Fruit fly (Drosophila melanogaster) whole organism, embryonic: ENCODE results near the gene CG13075.
A peak's percentile ranks its signal among the peaks of the same experiment; 100 is the strongest.

Experiments
- CG11456 ChIP-seq: fragments of 200-800 bp; sonication (Bioruptor generic); IDR thresholded peaks from 3 replicates; pipeline ENCODE4 v1.3.6; 2022; ENCODE audit warnings: missing biosample characterization, missing genetic modification characterization
- CG31224 ChIP-seq: fragments of 200-800 bp; sonication (Bioruptor generic); IDR thresholded peaks from 2 replicates; pipeline ENCODE4 v1.3.6; 2022; ENCODE audit warnings: missing biosample characterization, missing genetic modification characterization
- CG31388 ChIP-seq: fragments of 200-800 bp; sonication (Bioruptor generic); optimal IDR thresholded peaks from 2 replicates; lab custom pipeline; 2016; ENCODE audit warnings: missing biosample characterization, missing genetic modification characterization
- CG3726 ChIP-seq: fragments of 200-800 bp; sonication (Bioruptor generic); IDR thresholded peaks from 3 replicates; pipeline ENCODE4, ENCODE4 v1.3.6; 2022; ENCODE audit warnings: missing biosample characterization, missing genetic modification characterization
- CG4360 ChIP-seq: fragments of 200-800 bp; sonication (Bioruptor generic); IDR thresholded peaks from 2 replicates; pipeline ENCODE4 v1.3.6; 2022; ENCODE audit warnings: missing biosample characterization, missing genetic modification characterization
- CG4820 ChIP-seq: fragments of 200-800 bp; sonication (Bioruptor generic); optimal IDR thresholded peaks from 3 replicates; lab custom pipeline; 2016; ENCODE audit warnings: missing biosample characterization, missing genetic modification characterization
- CG5180 ChIP-seq: fragments of 200-800 bp; sonication (Bioruptor generic); optimal IDR thresholded peaks from 3 replicates; lab custom pipeline; 2017; ENCODE audit warnings: missing biosample characterization, missing genetic modification characterization, mild to moderate bottlenecking, moderate library complexity, missing genetic modification reagents
- CG6654 ChIP-seq: fragments of 200-800 bp; sonication (Bioruptor generic); optimal IDR thresholded peaks from 2 replicates; lab custom pipeline; 2017; ENCODE audit warnings: missing biosample characterization, mild to moderate bottlenecking, missing genetic modification characterization
- CG6813 ChIP-seq: fragments of 200-800 bp; sonication (Bioruptor generic); optimal IDR thresholded peaks from 2 replicates; lab custom pipeline; 2017; ENCODE audit warnings: missing biosample characterization, missing genetic modification characterization, mild to moderate bottlenecking, moderate library complexity, missing genetic modification reagents
- CG7372 ChIP-seq: fragments of 200-800 bp; sonication (Bioruptor generic); IDR thresholded peaks from 2 replicates; pipeline ENCODE4 v1.3.6; 2022; ENCODE audit warnings: missing biosample characterization, missing genetic modification characterization
- CG7786 ChIP-seq: fragments of 200-800 bp; sonication (Bioruptor generic); optimal IDR thresholded peaks from 2 replicates; lab custom pipeline; 2016; ENCODE audit warnings: missing biosample characterization, missing genetic modification characterization
- CG8359 ChIP-seq: fragments of 200-800 bp; sonication (Bioruptor generic); optimal IDR thresholded peaks from 2 replicates; lab custom pipeline; 2017; ENCODE audit warnings: missing biosample characterization, mild to moderate bottlenecking, missing genetic modification characterization, borderline replicate concordance
- CG8924 ChIP-seq: fragments of 200-800 bp; optimal IDR thresholded peaks from 3 replicates; lab custom pipeline; 2019; ENCODE audit warnings: missing biosample characterization, mild to moderate bottlenecking, missing genetic modification characterization, moderate library complexity
- D ChIP-seq, 2 experiments: fragments of 200-800 bp in 1 of 2; fragments of >200 bp in 1 of 2; sonication (Bioruptor generic) in 1 of 2; optimal IDR thresholded peaks; 2 replicates in 1 of 2; 3 replicates in 1 of 2; lab custom pipeline; 2017; ENCODE audit warnings: mild to moderate bottlenecking in 1 of 2, missing biosample characterization in 1 of 2, missing genetic modification characterization in 1 of 2, missing genetic modification reagents in 1 of 2
- Dip3 ChIP-seq: fragments of 200-800 bp; sonication (Bioruptor generic); optimal IDR thresholded peaks from 3 replicates; lab custom pipeline; 2016; ENCODE audit warnings: missing biosample characterization, missing genetic modification characterization
- Dll ChIP-seq: fragments of 200-800 bp; sonication (Bioruptor generic); IDR thresholded peaks from 4 replicates; pipeline ENCODE4 v1.3.6; 2022; ENCODE audit warnings: missing biosample characterization, missing genetic modification characterization; ENCODE audit not compliant: partially characterized antibody
- HHEX ChIP-seq: fragments of 200-800 bp; sonication (Bioruptor generic); optimal IDR thresholded peaks from 3 replicates; lab custom pipeline; 2017; ENCODE audit warnings: missing biosample characterization, mild to moderate bottlenecking, missing genetic modification characterization, missing genetic modification reagents
- HLH3B ChIP-seq: fragments of 200-800 bp; sonication (Bioruptor generic); IDR thresholded peaks from 2 replicates; pipeline ENCODE4 v1.3.6; 2022; ENCODE audit warnings: missing biosample characterization, missing genetic modification characterization
- Hand ChIP-seq: fragments of 200-800 bp; sonication (Bioruptor generic); optimal IDR thresholded peaks from 2 replicates; lab custom pipeline; 2017; ENCODE audit warnings: mild to moderate bottlenecking, missing biosample characterization, missing genetic modification reagents, missing genetic modification characterization
- Hr39 ChIP-seq: fragments of >200 bp; optimal IDR thresholded peaks from 2 replicates; lab custom pipeline; 2017
- Lpt ChIP-seq: fragments of >200 bp; optimal IDR thresholded peaks from 2 replicates; lab custom pipeline; 2018; ENCODE audit warnings: missing biosample characterization, missing genetic modification characterization
- MBD-R2 ChIP-seq: fragments of 200-800 bp; sonication (Bioruptor generic); IDR thresholded peaks from 2 replicates; pipeline ENCODE4 v1.3.6; 2022; ENCODE audit warnings: missing biosample characterization, missing genetic modification characterization
- Med ChIP-seq: fragments of 200-800 bp; sonication (Bioruptor generic); peaks from one replicate; lab custom pipeline; 2016; ENCODE audit warnings: missing biosample characterization, missing genetic modification characterization, mild to moderate bottlenecking, inconsistent platforms, moderate library complexity
- NFAT ChIP-seq: fragments of 200-800 bp; sonication (Bioruptor generic); IDR thresholded peaks from 2 replicates; pipeline ENCODE4 v1.3.6; 2022; ENCODE audit warnings: missing biosample characterization, missing genetic modification characterization
- Nf-YA ChIP-seq: fragments of 200-800 bp; sonication (Bioruptor generic); IDR thresholded peaks from 2 replicates; pipeline ENCODE4 v1.3.6; 2022; ENCODE audit warnings: missing biosample characterization, missing genetic modification characterization
- Optix ChIP-seq: fragments of 200-800 bp; sonication (Bioruptor generic); IDR thresholded peaks from 3 replicates; pipeline ENCODE4 v1.3.6; 2022; ENCODE audit warnings: missing biosample characterization, missing genetic modification characterization
- Usf ChIP-seq: fragments of 200-800 bp; sonication (Bioruptor generic); optimal IDR thresholded peaks from 2 replicates; lab custom pipeline; 2017; ENCODE audit warnings: missing genotype, missing biosample characterization, missing genetic modification characterization
- az2 ChIP-seq: fragments of 200-800 bp; sonication (Bioruptor generic); optimal IDR thresholded peaks from 3 replicates; lab custom pipeline; 2016; ENCODE audit warnings: missing biosample characterization, missing genetic modification characterization
- danr ChIP-seq: fragments of 200-800 bp; sonication (Bioruptor generic); IDR thresholded peaks from 2 replicates; pipeline ENCODE4 v1.3.6; 2022; ENCODE audit warnings: missing biosample characterization, missing genetic modification characterization
- dmrt11E ChIP-seq: fragments of 200-800 bp; sonication (Bioruptor generic); optimal IDR thresholded peaks from 3 replicates; lab custom pipeline; 2018; ENCODE audit warnings: missing biosample characterization, mild to moderate bottlenecking, missing genetic modification characterization, moderate library complexity
- emc ChIP-seq: fragments of 200-800 bp; sonication (Bioruptor generic); optimal IDR thresholded peaks from 2 replicates; lab custom pipeline; 2016; ENCODE audit warnings: missing biosample characterization, missing genetic modification characterization
- fd96Cb ChIP-seq: fragments of 200-800 bp; sonication (Bioruptor generic); optimal IDR thresholded peaks from 2 replicates; lab custom pipeline; 2018; ENCODE audit warnings: missing biosample characterization, mild to moderate bottlenecking, missing genetic modification characterization, moderate library complexity
- grau ChIP-seq: fragments of 200-800 bp; optimal IDR thresholded peaks from 3 replicates; lab custom pipeline; 2019; ENCODE audit warnings: missing biosample characterization, mild to moderate bottlenecking, missing genetic modification characterization, moderate library complexity
- hbn ChIP-seq: fragments of 200-800 bp; sonication (Bioruptor generic); IDR thresholded peaks from 2 replicates; pipeline ENCODE4 v1.3.6; 2022; ENCODE audit warnings: missing biosample characterization, missing genetic modification characterization; ENCODE audit not compliant: partially characterized antibody
- luna ChIP-seq: fragments of 200-800 bp; sonication (Bioruptor generic); optimal IDR thresholded peaks from 2 replicates; lab custom pipeline; 2016; ENCODE audit warnings: missing biosample characterization, missing genetic modification characterization
- nau ChIP-seq: fragments of 200-800 bp; sonication (Bioruptor generic); optimal IDR thresholded peaks from 3 replicates; lab custom pipeline; 2017; ENCODE audit warnings: missing biosample characterization, mild to moderate bottlenecking, missing genetic modification characterization, missing genetic modification reagents
- pan ChIP-seq, 4 experiments: fragments of >200 bp in 3 of 4; fragments of 200-800 bp in 1 of 4; sonication (Bioruptor generic) in 1 of 4; optimal IDR thresholded peaks in 3 of 4; IDR thresholded peaks in 1 of 4; 2 replicates each; pipeline versions ENCODE4 v1.3.6 to Lab custom; 2017 to 2022; ENCODE audit warnings: missing biosample characterization in 2 of 4, missing genetic modification characterization in 2 of 4, mixed read lengths in 1 of 4
- repo ChIP-seq: fragments of 200-800 bp; sonication (Bioruptor generic); optimal IDR thresholded peaks from 2 replicates; lab custom pipeline; 2016; ENCODE audit warnings: missing biosample characterization, missing genetic modification characterization
- sc ChIP-seq, 3 experiments: fragments of >200 bp in 2 of 3; fragments of 200-800 bp in 1 of 3; sonication (Bioruptor generic) in 1 of 3; optimal IDR thresholded peaks; 2 replicates in 2 of 3; 3 replicates in 1 of 3; lab custom pipeline; 2017; ENCODE audit warnings: mild to moderate bottlenecking in 1 of 3, missing biosample characterization in 1 of 3, missing genetic modification characterization in 1 of 3, missing genetic modification reagents in 1 of 3
- schlank ChIP-seq: fragments of 200-800 bp; sonication (Bioruptor generic); optimal IDR thresholded peaks from 2 replicates; lab custom pipeline; 2018; ENCODE audit warnings: missing biosample characterization, mild to moderate bottlenecking, missing genetic modification characterization
- sens ChIP-seq: fragments of 200-800 bp; sonication (Bioruptor generic); peaks from one replicate; lab custom pipeline; 2016; ENCODE audit warnings: missing biosample characterization, missing genetic modification characterization
- slou ChIP-seq: fragments of 200-800 bp; sonication (Bioruptor generic); optimal IDR thresholded peaks from 3 replicates; lab custom pipeline; 2016; ENCODE audit warnings: missing biosample characterization, missing genetic modification characterization
- unc-4 ChIP-seq: fragments of 200-800 bp; sonication (Bioruptor generic); IDR thresholded peaks from 2 replicates; pipeline ENCODE4 v1.3.6; 2022; ENCODE audit warnings: missing biosample characterization, missing genetic modification characterization; ENCODE audit not compliant: partially characterized antibody
- usp ChIP-seq: fragments of >200 bp; optimal IDR thresholded peaks from 2 replicates; lab custom pipeline; 2017; ENCODE audit warnings: missing biosample characterization, missing genetic modification characterization
- vvl ChIP-seq: fragments of 200-800 bp; sonication (Bioruptor generic); IDR thresholded peaks from 2 replicates; pipeline ENCODE4 v1.3.6; 2022; ENCODE audit warnings: missing biosample characterization, missing genetic modification characterization
- wdn ChIP-seq: fragments of 200-800 bp; sonication (Bioruptor generic); IDR thresholded peaks from 2 replicates; pipeline ENCODE4 v1.3.6; 2022; ENCODE audit warnings: missing biosample characterization, missing genetic modification characterization
- wor ChIP-seq: fragments of 200-800 bp; sonication (Bioruptor generic); IDR thresholded peaks from 2 replicates; pipeline ENCODE4 v1.3.6; 2022; ENCODE audit warnings: missing biosample characterization, missing genetic modification characterization
- zen2 ChIP-seq: fragments of 200-800 bp; sonication (Bioruptor generic); IDR thresholded peaks from 3 replicates; pipeline ENCODE4 v1.3.6; 2022; ENCODE audit warnings: missing biosample characterization, missing genetic modification characterization; ENCODE audit not compliant: partially characterized antibody

Gene CG13075

DNA sequence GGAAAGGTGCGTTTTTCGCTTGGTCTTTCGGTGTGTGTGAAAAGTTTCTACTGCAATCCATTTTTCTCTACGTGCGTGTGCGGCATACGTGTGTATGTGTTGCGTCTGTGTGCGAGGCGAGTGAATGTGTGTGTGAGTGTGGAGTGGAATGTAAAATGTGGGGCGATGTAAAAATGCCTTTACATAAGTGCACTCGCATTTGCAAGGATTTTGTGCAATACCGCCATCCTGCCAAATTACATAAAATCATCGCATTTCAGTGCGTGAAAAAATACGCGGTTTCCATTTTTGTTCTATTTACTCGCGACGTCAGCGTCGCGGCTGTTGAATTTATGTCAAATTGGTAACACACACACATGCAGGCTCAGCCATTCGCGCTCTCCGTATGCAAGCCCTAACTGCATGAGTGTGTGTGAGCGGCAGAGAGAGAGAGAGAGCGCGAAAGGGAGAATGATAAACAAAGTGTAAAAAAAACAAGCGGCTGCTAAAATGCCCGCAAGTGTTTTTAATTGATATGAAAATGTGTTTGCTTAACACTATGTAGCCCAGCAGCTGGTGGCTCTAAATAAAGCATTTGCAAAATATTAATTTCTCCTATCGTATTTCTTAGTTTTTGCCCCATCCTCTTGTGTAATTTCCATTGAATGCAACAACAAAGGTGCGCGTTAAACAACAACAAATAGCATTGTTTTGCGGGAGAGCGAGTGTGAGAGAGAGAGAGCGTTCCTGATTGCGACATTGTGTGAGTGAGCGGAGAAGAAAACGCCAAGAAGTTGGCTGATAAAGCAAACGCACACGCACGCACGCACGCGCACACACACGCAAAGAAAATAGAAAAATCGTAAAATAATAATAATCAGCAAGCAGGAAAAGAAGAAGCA, 31.4 kb upstream of the CG13075 start (continued):
- TF ChIP-seq CG5180 (no peak), HLH3B (GFP tag; lab: Robert Waterston, UW) (no peak), CG7372 (GFP tag; lab: Robert Waterston, UW) (no peak), Dip3 (no peak), CG3726 (GFP tag; lab: Robert Waterston, UW) (no peak), Lpt (GFP tag; lab: Kevin White, UChicago) (no peak), unc-4 (GFP tag; lab: Robert Waterston, UW) (no peak), MBD-R2 (GFP tag; lab: Robert Waterston, UW) (no peak), Hand (GFP tag; lab: Kevin White, UChicago) (peak; percentile 17), NFAT (GFP tag; lab: Robert Waterston, UW) (no peak), Dll (no peak; the same call in 3 of the 4 replicates), CG31224 (GFP tag; lab: Robert Waterston, UW) (no peak), zen2 (GFP tag; lab: Robert Waterston, UW) (no peak), dmrt11E (tag; lab: Kevin White, UChicago) (no peak), vvl (GFP tag; lab: Robert Waterston, UW) (no peak), pan (optimal IDR thresholded peaks at IDR 0.05; lab: Kevin White, UChicago) (no peak), pan (GFP tag; optimal IDR thresholded peaks at IDR 0.05 in 1 of 2, IDR thresholded peaks at IDR 0.05 in 1 of 2) (peak in 1 of 2 experiments; percentile 59), fd96Cb (tag; lab: Kevin White, UChicago) (no peak), danr (GFP tag; lab: Robert Waterston, UW) (no peak), sens (peak; percentile 80), D (optimal IDR thresholded peaks at IDR 0.05; lab: Kevin White, UChicago) (peak; percentile 80), D (GFP tag; optimal IDR thresholded peaks at IDR 0.05; lab: Kevin White, UChicago) (peak; percentile 25), nau (GFP tag; lab: Kevin White, UChicago) (peak; percentile 41), CG4360 (GFP tag; lab: Robert Waterston, UW) (peak; percentile 89), hbn (GFP tag; lab: Robert Waterston, UW) (no peak; the same call in 1 of the 2 replicates), CG8924 (tag; lab: Kevin White, UChicago) (peak; percentile 44), grau (no peak), Hr39 (peak; percentile 95), CG31388 (GFP tag; lab: Kevin White, UChicago) (no peak), wdn (GFP tag; lab: Robert Waterston, UW) (no peak), az2 (no peak), CG8359 (GFP tag; lab: Kevin White, UChicago) (no peak), Med (GFP tag; lab: Kevin White, UChicago) (peak; percentile 77), Optix (no peak), usp (GFP tag; lab: Kevin White, UChicago) (no peak), schlank (tag; lab: Kevin White, UChicago) (no peak), HHEX (no peak), emc (GFP tag; lab: Kevin White, UChicago) (no peak), slou (GFP tag; lab: Kevin White, UChicago) (no peak), CG11456 (GFP tag; lab: Robert Waterston, UW) (no peak), CG6813 (GFP tag; lab: Kevin White, UChicago) (peak; percentile 45), sc (optimal IDR thresholded peaks at IDR 0.05; lab: Kevin White, UChicago) (no peak), sc (GFP tag; optimal IDR thresholded peaks at IDR 0.05; lab: Kevin White, UChicago) (no peak), luna (GFP tag; lab: Kevin White, UChicago) (no peak), wor (GFP tag; lab: Robert Waterston, UW) (no peak), repo (GFP tag; lab: Kevin White, UChicago) (no peak), CG7786 (GFP tag; lab: Kevin White, UChicago) (no peak), Usf (no peak), Nf-YA (no peak), CG6654 (GFP tag; lab: Kevin White, UChicago) (no peak), CG4820 (GFP tag; lab: Kevin White, UChicago) (no peak)
